Worm (Caenorhabditis elegans): ENCODE data around the gene gegf-1.

DNA sequence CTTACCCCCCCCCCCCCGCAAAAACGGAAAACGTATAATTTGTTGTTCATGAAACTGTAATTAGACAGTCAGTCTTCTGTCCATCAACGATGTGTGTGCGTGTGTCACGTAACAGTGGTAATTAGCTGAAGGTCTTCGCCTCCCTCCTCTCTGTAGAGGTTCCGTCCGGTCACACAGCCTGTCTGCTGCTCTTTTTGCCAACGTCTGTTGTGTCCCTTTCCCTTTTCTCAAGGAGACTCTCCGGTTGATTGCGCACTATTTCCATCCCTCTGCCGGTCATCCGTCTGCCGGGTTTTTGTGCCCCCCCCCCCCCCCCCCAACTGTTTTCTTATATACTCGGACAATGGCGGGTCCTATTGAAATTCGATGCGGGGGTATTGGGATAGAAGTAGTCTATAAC lies 18.0 kb upstream of the gegf-1 start:
- TF ChIP-seq lsy-2 (tag; optimal IDR thresholded peaks at IDR 0.05) = no peak
- TF ChIP-seq R02D3.7 (tag; optimal IDR thresholded peaks at IDR 0.05) = no peak
- TF ChIP-seq skn-1 (tag; optimal IDR thresholded peaks at IDR 0.05) = no peak
- no peak for TF ChIP-seq ama-1 (optimal IDR thresholded peaks at IDR 0.05)
- no peak for TF ChIP-seq snpc-4 (tag; optimal IDR thresholded peaks at IDR 0.05)
- no peak for TF ChIP-seq lin-13 (GFP tag; optimal IDR thresholded peaks at IDR 0.05)
- TF ChIP-seq nhr-11 (tag; optimal IDR thresholded peaks at IDR 0.05) = no peak
- TF ChIP-seq nhr-25 (tag; optimal IDR thresholded peaks at IDR 0.05) = peak; percentile 49
- TF ChIP-seq ceh-16 (tag; optimal IDR thresholded peaks at IDR 0.05) = no peak
- TF ChIP-seq sma-9 (GFP tag; optimal IDR thresholded peaks at IDR 0.05) = no peak
- TF ChIP-seq sma-9 (tag; optimal IDR thresholded peaks at IDR 0.05) = no peak
- no peak for TF ChIP-seq aly-2 (tag; optimal IDR thresholded peaks at IDR 0.05)
- TF ChIP-seq egl-27 (tag; optimal IDR thresholded peaks at IDR 0.05) = no peak

Data from whole organism, L2 larva.